Fruit fly (Drosophila melanogaster) whole organism, embryonic: ENCODE data around the gene Mocs1.

Source experiments
- CG10321 ChIP-seq: fragments of 200-800 bp; sonication (Bioruptor generic); IDR thresholded peaks from 2 replicates; pipeline ENCODE4 v1.3.6; 2022; ENCODE audit warnings: missing biosample characterization, missing genetic modification characterization
- CG10366 ChIP-seq: fragments of 200-800 bp; sonication (Bioruptor generic); IDR thresholded peaks from 2 replicates; pipeline ENCODE4 v1.3.6; 2022; ENCODE audit warnings: missing biosample characterization, missing genetic modification characterization
- CG10979 ChIP-seq: fragments of 200-800 bp; sonication (Bioruptor generic); optimal IDR thresholded peaks from 2 replicates; lab custom pipeline; 2018; ENCODE audit warnings: missing biosample characterization, mild to moderate bottlenecking, missing genetic modification characterization, moderate library complexity
- CG12299 ChIP-seq: fragments of 200-800 bp; sonication (Bioruptor generic); optimal IDR thresholded peaks from 2 replicates; lab custom pipeline; 2018; ENCODE audit warnings: missing biosample characterization, mild to moderate bottlenecking, missing genetic modification characterization
- CG13775 ChIP-seq: fragments of 200-800 bp; sonication (Bioruptor generic); optimal IDR thresholded peaks from 3 replicates; lab custom pipeline; 2017; ENCODE audit warnings: missing biosample characterization, mild to moderate bottlenecking, missing genetic modification characterization
- CG15073 ChIP-seq: fragments of 200-800 bp; sonication (Bioruptor generic); optimal IDR thresholded peaks from 2 replicates; lab custom pipeline; 2016; ENCODE audit warnings: missing biosample characterization, missing genetic modification characterization
- CG15601 ChIP-seq: fragments of 200-800 bp; sonication (Bioruptor generic); optimal IDR thresholded peaks from 3 replicates; lab custom pipeline; 2019; ENCODE audit warnings: missing biosample characterization, mild to moderate bottlenecking, missing genetic modification characterization, moderate library complexity
- CG1832 ChIP-seq: fragments of 200-800 bp; sonication (Bioruptor generic); optimal IDR thresholded peaks from 2 replicates; lab custom pipeline; 2017; ENCODE audit warnings: missing biosample characterization, mild to moderate bottlenecking, missing genetic modification characterization, inconsistent platforms
- CG2199 ChIP-seq: fragments of 200-800 bp; sonication (Bioruptor generic); IDR thresholded peaks from 3 replicates; pipeline ENCODE4 v1.3.6; 2022; ENCODE audit warnings: missing biosample characterization, missing genetic modification characterization
- CG2712 ChIP-seq: fragments of 200-800 bp; optimal IDR thresholded peaks from 3 replicates; lab custom pipeline; 2019; ENCODE audit warnings: missing biosample characterization, mild to moderate bottlenecking, missing genetic modification characterization, moderate library complexity
- CG2875 ChIP-seq: fragments of 200-800 bp; sonication (Bioruptor generic); optimal IDR thresholded peaks from 2 replicates; lab custom pipeline; 2017; ENCODE audit warnings: missing biosample characterization, mild to moderate bottlenecking, missing genetic modification characterization, missing genetic modification reagents
- CG30431 ChIP-seq: fragments of 200-800 bp; sonication (Bioruptor generic); optimal IDR thresholded peaks from 2 replicates; lab custom pipeline; 2017; ENCODE audit warnings: missing biosample characterization, missing genetic modification characterization
- CG31388 ChIP-seq: fragments of 200-800 bp; sonication (Bioruptor generic); optimal IDR thresholded peaks from 2 replicates; lab custom pipeline; 2016; ENCODE audit warnings: missing biosample characterization, missing genetic modification characterization
- CG31441 ChIP-seq: fragments of 200-800 bp; sonication (Bioruptor generic); IDR thresholded peaks from 2 replicates; pipeline ENCODE4 v1.3.6; 2022; ENCODE audit warnings: missing biosample characterization, missing genetic modification characterization
- CG4282 ChIP-seq: fragments of 200-800 bp; sonication (Bioruptor generic); optimal IDR thresholded peaks from 2 replicates; lab custom pipeline; 2016; ENCODE audit warnings: missing biosample characterization, missing genetic modification characterization
- CG4328 ChIP-seq: fragments of 200-800 bp; sonication (Bioruptor generic); optimal IDR thresholded peaks from 3 replicates; lab custom pipeline; 2017; ENCODE audit warnings: missing biosample characterization, missing genetic modification reagents, missing genetic modification characterization
- CG4854 ChIP-seq: fragments of 200-800 bp; sonication (Bioruptor generic); optimal IDR thresholded peaks from 2 replicates; lab custom pipeline; 2016; ENCODE audit warnings: missing biosample characterization, missing genetic modification characterization, inconsistent platforms
- CG7839 ChIP-seq: fragments of 200-800 bp; sonication (Bioruptor generic); optimal IDR thresholded peaks from 3 replicates; lab custom pipeline; 2018; ENCODE audit warnings: missing biosample characterization, mild to moderate bottlenecking, missing genetic modification characterization, moderate library complexity
- CG9727 ChIP-seq: fragments of 200-800 bp; sonication (Bioruptor generic); optimal IDR thresholded peaks from 3 replicates; lab custom pipeline; 2017; ENCODE audit warnings: missing biosample characterization, mild to moderate bottlenecking, missing genetic modification characterization
- CHES-1-like ChIP-seq: fragments of 200-800 bp; sonication (Bioruptor generic); optimal IDR thresholded peaks from 2 replicates; lab custom pipeline; 2016; ENCODE audit warnings: missing biosample characterization, missing genetic modification characterization
- CTCF ChIP-seq: fragments of 200-800 bp; sonication (Bioruptor generic); optimal IDR thresholded peaks from 2 replicates; lab custom pipeline; 2017; ENCODE audit warnings: missing biosample characterization, mild to moderate bottlenecking, missing genetic modification characterization, moderate library complexity
- Elba2 ChIP-seq: fragments of 200-800 bp; sonication (Bioruptor generic); optimal IDR thresholded peaks from 3 replicates; lab custom pipeline; 2016; ENCODE audit warnings: missing biosample characterization, missing genetic modification characterization
- Hr39 ChIP-seq: fragments of >200 bp; optimal IDR thresholded peaks from 2 replicates; lab custom pipeline; 2017
- Nf-YC ChIP-seq: fragments of 200-800 bp; optimal IDR thresholded peaks from 3 replicates; lab custom pipeline; 2019; ENCODE audit warnings: missing biosample characterization, mild to moderate bottlenecking, missing genetic modification characterization, moderate library complexity
- Sox100B ChIP-seq: fragments of 200-800 bp; sonication (Bioruptor generic); optimal IDR thresholded peaks from 3 replicates; lab custom pipeline; 2018; ENCODE audit warnings: missing biosample characterization, mild to moderate bottlenecking, missing genetic modification characterization
- Sry-β ChIP-seq: fragments of 200-800 bp; sonication (Bioruptor generic); optimal IDR thresholded peaks from 2 replicates; lab custom pipeline; 2018; ENCODE audit warnings: missing biosample characterization, mild to moderate bottlenecking, missing genetic modification characterization, moderate library complexity
- Taf1 ChIP-seq: fragments of 200-800 bp; sonication (Bioruptor generic); IDR thresholded peaks from 2 replicates; pipeline ENCODE4 v1.3.6; 2022; ENCODE audit warnings: missing biosample characterization, missing genetic modification characterization
- ac ChIP-seq: fragments of 200-800 bp; sonication (Bioruptor generic); optimal IDR thresholded peaks from 3 replicates; lab custom pipeline; 2017; ENCODE audit warnings: missing biosample characterization, mild to moderate bottlenecking, missing genetic modification characterization
- ara ChIP-seq: fragments of 200-800 bp; sonication (Bioruptor generic); IDR thresholded peaks from 2 replicates; pipeline ENCODE4 v1.3.6; 2022; ENCODE audit warnings: missing biosample characterization, missing genetic modification characterization
- az2 ChIP-seq: fragments of 200-800 bp; sonication (Bioruptor generic); optimal IDR thresholded peaks from 3 replicates; lab custom pipeline; 2016; ENCODE audit warnings: missing biosample characterization, missing genetic modification characterization
- bab2 ChIP-seq: fragments of 200-800 bp; sonication (Bioruptor generic); optimal IDR thresholded peaks from 2 replicates; lab custom pipeline; 2016; ENCODE audit warnings: missing biosample characterization, missing genetic modification characterization
- corto ChIP-seq: fragments of 200-800 bp; sonication (Bioruptor generic); optimal IDR thresholded peaks from 2 replicates; lab custom pipeline; 2016; ENCODE audit warnings: missing biosample characterization, mild to moderate bottlenecking, missing genetic modification characterization, moderate library complexity
- crc ChIP-seq: fragments of 200-800 bp; sonication (Bioruptor generic); optimal IDR thresholded peaks from 2 replicates; lab custom pipeline; 2016; ENCODE audit warnings: missing biosample characterization, missing genetic modification characterization
- crol ChIP-seq: fragments of 200-800 bp; sonication (Bioruptor generic); IDR thresholded peaks from 2 replicates; pipeline ENCODE4 v1.3.6; 2022; ENCODE audit warnings: missing biosample characterization, missing genetic modification characterization
- dan ChIP-seq: fragments of 200-800 bp; sonication (Bioruptor generic); IDR thresholded peaks from 2 replicates; pipeline ENCODE4 v1.3.6; 2022; ENCODE audit warnings: missing biosample characterization, missing genetic modification characterization
- dmrt11E ChIP-seq: fragments of 200-800 bp; sonication (Bioruptor generic); optimal IDR thresholded peaks from 3 replicates; lab custom pipeline; 2018; ENCODE audit warnings: missing biosample characterization, mild to moderate bottlenecking, missing genetic modification characterization, moderate library complexity
- fd64A ChIP-seq: fragments of 200-800 bp; sonication (Bioruptor generic); optimal IDR thresholded peaks from 3 replicates; lab custom pipeline; 2018; ENCODE audit warnings: missing biosample characterization, mild to moderate bottlenecking, missing genetic modification characterization
- fd96Cb ChIP-seq: fragments of 200-800 bp; sonication (Bioruptor generic); optimal IDR thresholded peaks from 2 replicates; lab custom pipeline; 2018; ENCODE audit warnings: missing biosample characterization, mild to moderate bottlenecking, missing genetic modification characterization, moderate library complexity
- gro ChIP-seq: fragments of 200-800 bp; sonication (Bioruptor generic); optimal IDR thresholded peaks from 2 replicates; lab custom pipeline; 2016; ENCODE audit warnings: missing biosample characterization, missing genetic modification characterization
- ind ChIP-seq: fragments of 200-800 bp; sonication (Bioruptor generic); optimal IDR thresholded peaks from 3 replicates; lab custom pipeline; 2016; ENCODE audit warnings: missing biosample characterization, missing genetic modification characterization
- ken ChIP-seq: fragments of 200-800 bp; sonication (Bioruptor generic); IDR thresholded peaks from 3 replicates; pipeline ENCODE4 v1.3.6; 2022; ENCODE audit warnings: missing biosample characterization, missing genetic modification characterization
- maf-S ChIP-seq: fragments of 200-800 bp; sonication (Bioruptor generic); optimal IDR thresholded peaks from 2 replicates; lab custom pipeline; 2016; ENCODE audit warnings: missing biosample characterization, missing genetic modification characterization
- oc ChIP-seq: fragments of 200-800 bp; sonication (Bioruptor generic); optimal IDR thresholded peaks from 2 replicates; lab custom pipeline; 2018; ENCODE audit warnings: missing biosample characterization, mild to moderate bottlenecking, missing genetic modification characterization, moderate library complexity
- org-1 ChIP-seq: fragments of 200-800 bp; sonication (Bioruptor generic); optimal IDR thresholded peaks from 2 replicates; lab custom pipeline; 2017; ENCODE audit warnings: missing biosample characterization, missing genetic modification characterization
- scrt ChIP-seq: fragments of 200-800 bp; sonication (Bioruptor generic); optimal IDR thresholded peaks from 2 replicates; lab custom pipeline; 2018; ENCODE audit warnings: missing biosample characterization, mild to moderate bottlenecking, missing genetic modification characterization, moderate library complexity
- sd ChIP-seq: fragments of 200-800 bp; sonication (Bioruptor generic); optimal IDR thresholded peaks from 3 replicates; lab custom pipeline; 2018; ENCODE audit warnings: missing biosample characterization, mild to moderate bottlenecking, missing genetic modification characterization, moderate library complexity
- sens ChIP-seq: fragments of 200-800 bp; sonication (Bioruptor generic); peaks from one replicate; lab custom pipeline; 2016; ENCODE audit warnings: missing biosample characterization, missing genetic modification characterization
- sima ChIP-seq: fragments of 200-800 bp; sonication (Bioruptor generic); optimal IDR thresholded peaks from 2 replicates; lab custom pipeline; 2016; ENCODE audit warnings: missing biosample characterization, missing genetic modification characterization
- sr ChIP-seq: fragments of 200-800 bp; sonication (Bioruptor generic); IDR thresholded peaks from 3 replicates; pipeline ENCODE4 v1.3.6; 2022; ENCODE audit warnings: missing biosample characterization, missing genetic modification characterization
- tin ChIP-seq: fragments of 200-800 bp; sonication (Bioruptor generic); optimal IDR thresholded peaks from 3 replicates; lab custom pipeline; 2016; ENCODE audit warnings: missing biosample characterization, missing genetic modification characterization
- tio ChIP-seq: fragments of 200-800 bp; sonication (Bioruptor generic); optimal IDR thresholded peaks from 2 replicates; lab custom pipeline; 2017; ENCODE audit warnings: missing biosample characterization, missing genetic modification characterization, inconsistent platforms
- zfh2 ChIP-seq: fragments of 200-800 bp; sonication (Bioruptor generic); optimal IDR thresholded peaks from 2 replicates; lab custom pipeline; 2016; ENCODE audit warnings: missing biosample characterization, missing genetic modification characterization

Mocs1 gene

dm6 chr3L:11091943-11092609, 21.8 kb downstream of the Mocs1 start (continued):
- TF ChIP-seq sens, result peak; percentile 6
- TF ChIP-seq dmrt11E (tag; lab: Kevin White, UChicago), result peak; percentile 31
- TF ChIP-seq CG12299 (tag; lab: Kevin White, UChicago), result no peak
- no peak for TF ChIP-seq ac
- peak; percentile 47 for TF ChIP-seq CG9727 (GFP tag; lab: Kevin White, UChicago)
- peak; percentile 63 for TF ChIP-seq CHES-1-like (GFP tag; lab: Kevin White, UChicago)
- peak; percentile 24 for TF ChIP-seq CG2712 (tag; lab: Kevin White, UChicago)
- peak; percentile 10 for TF ChIP-seq Nf-YC (tag; lab: Kevin White, UChicago)
- TF ChIP-seq CG2875 (GFP tag; lab: Kevin White, UChicago), result no peak
- peak; percentile 73 for TF ChIP-seq ken (GFP tag; lab: Robert Waterston, UW)
- no peak for TF ChIP-seq CG30431
- no peak for TF ChIP-seq org-1 (GFP tag; lab: Kevin White, UChicago)
- no peak for TF ChIP-seq CG10366 (GFP tag; lab: Robert Waterston, UW)
- peak; percentile 96 for TF ChIP-seq sr (GFP tag; lab: Robert Waterston, UW)
- TF ChIP-seq CG31388, result no peak
- TF ChIP-seq tin (GFP tag; lab: Kevin White, UChicago), result peak; percentile 62
- TF ChIP-seq corto (GFP tag; lab: Kevin White, UChicago), result peak; percentile 47
- TF ChIP-seq dan (GFP tag; lab: Robert Waterston, UW), result no peak
- TF ChIP-seq tio, result no peak
- TF ChIP-seq scrt (GFP tag; lab: Kevin White, UChicago), result no peak
- peak; percentile 51 for TF ChIP-seq zfh2
- TF ChIP-seq Taf1, result 0 out of 2 replicates have a peak, but pooled peaks have one; percentile 21
- peak; percentile 14 for TF ChIP-seq CG4854 (GFP tag; lab: Kevin White, UChicago)
- peak; percentile 19 for TF ChIP-seq CG15601 (tag; lab: Kevin White, UChicago)
- peak; percentile 47 for TF ChIP-seq gro (GFP tag; lab: Kevin White, UChicago)
- TF ChIP-seq CG10321, result no peak
- no peak for TF ChIP-seq CG1832 (GFP tag; lab: Kevin White, UChicago)
- TF ChIP-seq Elba2, result peak; percentile 27
- peak; percentile 64 for TF ChIP-seq maf-S (GFP tag; lab: Kevin White, UChicago)
- peak; percentile 27 for TF ChIP-seq az2 (GFP tag; lab: Kevin White, UChicago)
- TF ChIP-seq bab2 (GFP tag; lab: Kevin White, UChicago), result peak; percentile 4
- TF ChIP-seq fd96Cb (tag; lab: Kevin White, UChicago), result no peak
- no peak for TF ChIP-seq CTCF (GFP tag; lab: Kevin White, UChicago)
- no peak for TF ChIP-seq CG4282 (GFP tag; lab: Kevin White, UChicago)
- TF ChIP-seq CG7839 (tag; lab: Kevin White, UChicago), result peak; percentile 43
- TF ChIP-seq CG4328 (GFP tag; lab: Kevin White, UChicago), result peak; percentile 35
- no peak for TF ChIP-seq fd64A
- TF ChIP-seq oc (tag; lab: Kevin White, UChicago), result peak; percentile 62
- TF ChIP-seq crc (GFP tag; lab: Kevin White, UChicago), result peak; percentile 22
- no peak for TF ChIP-seq CG15073 (GFP tag; lab: Kevin White, UChicago)
- TF ChIP-seq Hr39 (lab: Kevin White, UChicago), result no peak
- peak; percentile 44 for TF ChIP-seq ind (GFP tag; lab: Kevin White, UChicago)
- TF ChIP-seq CG2199 (GFP tag; lab: Robert Waterston, UW), result 0 out of 3 replicates have a peak, but pooled peaks have one; percentile 46
- TF ChIP-seq crol, result peak; percentile 86
- TF ChIP-seq CG10979 (tag; lab: Kevin White, UChicago), result peak; percentile 23
- TF ChIP-seq CG31441 (GFP tag; lab: Robert Waterston, UW), result no peak
- TF ChIP-seq sd, result peak; percentile 34
- TF ChIP-seq sima, result peak; percentile 25
- TF ChIP-seq Sry-β (GFP tag; lab: Kevin White, UChicago), result no peak
- TF ChIP-seq Sox100B (GFP tag; lab: Kevin White, UChicago), result peak; percentile 14
- peak; percentile 52 for TF ChIP-seq ara (GFP tag; lab: Robert Waterston, UW)
- TF ChIP-seq CG13775, result peak; percentile 7
